Worm (Caenorhabditis elegans) whole organism, L4/young adult: ENCODE data around the gene nspg-9.

Source experiments
- W03F9.2 ChIP-seq: fragments of 150-350 bp; optimal IDR thresholded peaks from 2 replicates; lab custom pipeline; 2014; ENCODE audit warnings: missing biosample characterization, missing genetic modification characterization
- dao-5 ChIP-seq: sonication (generic microtip); optimal IDR thresholded peaks from 2 replicates; lab custom pipeline; 2016; ENCODE audit warnings: missing genotype, missing genetic modification characterization, moderate library complexity, missing compliant biosample characterization
- him-1 ChIP-seq: sonication (generic microtip); optimal IDR thresholded peaks from 2 replicates; lab custom pipeline; 2016; ENCODE audit warnings: missing genotype, missing genetic modification reagents, missing genetic modification characterization, missing compliant biosample characterization

ce11 chrIV:14512405-14512804 lies 55.7 kb downstream of the nspg-9 start, which contains the start of gene Y57G11A.5:
- TF ChIP-seq W03F9.2 (tag; lab: Kevin White, UChicago) = no peak
- no peak for TF ChIP-seq dao-5 (tag; lab: Kevin White, UChicago)
- no peak for TF ChIP-seq him-1 (tag; lab: Kevin White, UChicago)
